Fruit fly (Drosophila melanogaster) whole organism, embryonic: ENCODE results near the gene Tpr2.

ENCODE experiments used
- Adf1 ChIP-seq: fragments of 200-800 bp; sonication (Bioruptor generic); IDR thresholded peaks from 2 replicates; pipeline ENCODE4 v1.3.6; 2022; ENCODE audit warnings: missing biosample characterization, missing genetic modification characterization
- Aef1 ChIP-seq: fragments of 200-800 bp; sonication (Bioruptor generic); IDR thresholded peaks from 3 replicates; pipeline ENCODE4 v1.3.6; 2022; ENCODE audit warnings: missing biosample characterization, missing genetic modification characterization
- Bteb2 ChIP-seq: fragments of 200-800 bp; sonication (Bioruptor generic); optimal IDR thresholded peaks from 2 replicates; lab custom pipeline; 2016; ENCODE audit warnings: missing biosample characterization, missing genetic modification characterization
- CG10565 ChIP-seq: fragments of 200-800 bp; sonication (Bioruptor generic); optimal IDR thresholded peaks from 3 replicates; lab custom pipeline; 2016; ENCODE audit warnings: missing biosample characterization, mild to moderate bottlenecking, missing genetic modification characterization
- CG11398 ChIP-seq: fragments of 200-800 bp; sonication (Bioruptor generic); optimal IDR thresholded peaks from 2 replicates; lab custom pipeline; 2016; ENCODE audit warnings: missing biosample characterization, missing genetic modification characterization
- CG11560 ChIP-seq: fragments of 200-800 bp; sonication (Bioruptor generic); IDR thresholded peaks from 3 replicates; pipeline ENCODE4 v1.3.6; 2022; ENCODE audit warnings: missing biosample characterization, missing genetic modification characterization
- CG13775 ChIP-seq: fragments of 200-800 bp; sonication (Bioruptor generic); optimal IDR thresholded peaks from 3 replicates; lab custom pipeline; 2017; ENCODE audit warnings: missing biosample characterization, mild to moderate bottlenecking, missing genetic modification characterization
- CG13894 ChIP-seq: fragments of 200-800 bp; sonication (Bioruptor generic); optimal IDR thresholded peaks from 3 replicates; lab custom pipeline; 2018; ENCODE audit warnings: missing biosample characterization, mild to moderate bottlenecking, missing genetic modification characterization, moderate library complexity
- CG14050 ChIP-seq: fragments of 200-800 bp; sonication (Bioruptor generic); IDR thresholded peaks from 3 replicates; pipeline ENCODE4 v1.3.6; 2022; ENCODE audit warnings: missing biosample characterization, missing genetic modification characterization
- CG15269 ChIP-seq: fragments of 200-800 bp; sonication (Bioruptor generic); optimal IDR thresholded peaks from 2 replicates; lab custom pipeline; 2018; ENCODE audit warnings: missing biosample characterization, mild to moderate bottlenecking, missing genetic modification characterization, moderate library complexity
- CG15601 ChIP-seq: fragments of 200-800 bp; sonication (Bioruptor generic); optimal IDR thresholded peaks from 3 replicates; lab custom pipeline; 2019; ENCODE audit warnings: missing biosample characterization, mild to moderate bottlenecking, missing genetic modification characterization, moderate library complexity
- CG1602 ChIP-seq: fragments of 200-800 bp; sonication (Bioruptor generic); optimal IDR thresholded peaks from 3 replicates; lab custom pipeline; 2016; ENCODE audit warnings: missing biosample characterization, missing genetic modification characterization
- CG16779 ChIP-seq: fragments of 200-800 bp; sonication (Bioruptor generic); IDR thresholded peaks from 2 replicates; pipeline ENCODE4 v1.3.6; 2022; ENCODE audit warnings: missing biosample characterization, missing genetic modification characterization
- CG2199 ChIP-seq: fragments of 200-800 bp; sonication (Bioruptor generic); IDR thresholded peaks from 3 replicates; pipeline ENCODE4 v1.3.6; 2022; ENCODE audit warnings: missing biosample characterization, missing genetic modification characterization
- CG2712 ChIP-seq: fragments of 200-800 bp; optimal IDR thresholded peaks from 3 replicates; lab custom pipeline; 2019; ENCODE audit warnings: missing biosample characterization, mild to moderate bottlenecking, missing genetic modification characterization, moderate library complexity
- CG32532 ChIP-seq: fragments of 200-800 bp; sonication (Bioruptor generic); IDR thresholded peaks from 2 replicates; pipeline ENCODE4 v1.3.6; 2022; ENCODE audit warnings: missing biosample characterization, missing genetic modification characterization
- CG3281 ChIP-seq: fragments of 200-800 bp; sonication (Bioruptor generic); optimal IDR thresholded peaks from 3 replicates; lab custom pipeline; 2017; ENCODE audit warnings: missing biosample characterization, mild to moderate bottlenecking, missing genetic modification characterization
- CG33213 ChIP-seq: fragments of 200-800 bp; sonication (Bioruptor generic); optimal IDR thresholded peaks from 3 replicates; lab custom pipeline; 2016; ENCODE audit warnings: missing biosample characterization, missing genetic modification characterization
- CG6689 ChIP-seq: fragments of 200-800 bp; sonication (Bioruptor generic); IDR thresholded peaks from 2 replicates; pipeline ENCODE4 v1.3.6; 2022; ENCODE audit warnings: missing biosample characterization, missing genetic modification characterization
- CG7839 ChIP-seq: fragments of 200-800 bp; sonication (Bioruptor generic); optimal IDR thresholded peaks from 3 replicates; lab custom pipeline; 2018; ENCODE audit warnings: missing biosample characterization, mild to moderate bottlenecking, missing genetic modification characterization, moderate library complexity
- CG8944 ChIP-seq: fragments of 200-800 bp; sonication (Bioruptor generic); optimal IDR thresholded peaks from 3 replicates; lab custom pipeline; 2016; ENCODE audit warnings: missing biosample characterization, missing genetic modification characterization
- CG9797 ChIP-seq: fragments of 200-800 bp; sonication (Bioruptor generic); optimal IDR thresholded peaks from 3 replicates; lab custom pipeline; 2018; ENCODE audit warnings: missing biosample characterization, mild to moderate bottlenecking, missing genetic modification characterization
- CG9876 ChIP-seq: fragments of 200-800 bp; sonication (Bioruptor generic); optimal IDR thresholded peaks from 2 replicates; lab custom pipeline; 2016; ENCODE audit warnings: missing biosample characterization, missing genetic modification characterization
- Dad ChIP-seq: fragments of 200-800 bp; sonication (Bioruptor generic); optimal IDR thresholded peaks from 3 replicates; lab custom pipeline; 2016; ENCODE audit warnings: missing biosample characterization, missing genetic modification characterization
- Eip74EF ChIP-seq, 2 experiments: fragments of 200-800 bp in 1 of 2; fragments of >200 bp in 1 of 2; sonication (Bioruptor generic) in 1 of 2; optimal IDR thresholded peaks; 2 replicates each; lab custom pipeline; 2017 to 2019; ENCODE audit warnings: missing biosample characterization in 2 of 2, missing genetic modification characterization in 2 of 2, mild to moderate bottlenecking in 1 of 2, moderate library complexity in 1 of 2
- Ets65A ChIP-seq: fragments of 200-800 bp; sonication (Bioruptor generic); peaks from one replicate; lab custom pipeline; 2016; ENCODE audit warnings: missing biosample characterization, missing genetic modification characterization
- Gsc ChIP-seq: fragments of 200-800 bp; sonication (Bioruptor generic); IDR thresholded peaks from 2 replicates; pipeline ENCODE4 v1.3.6; 2022; ENCODE audit warnings: missing biosample characterization, missing genetic modification characterization
- HLH4C ChIP-seq: fragments of 200-800 bp; sonication (Bioruptor generic); IDR thresholded peaks from 3 replicates; pipeline ENCODE4 v1.3.6; 2022; ENCODE audit warnings: missing biosample characterization, missing genetic modification characterization; ENCODE audit not compliant: partially characterized antibody
- Hr39 ChIP-seq: fragments of >200 bp; optimal IDR thresholded peaks from 2 replicates; lab custom pipeline; 2017
- Max ChIP-seq: fragments of 200-800 bp; sonication (Bioruptor generic); optimal IDR thresholded peaks from 2 replicates; lab custom pipeline; 2016; ENCODE audit warnings: missing biosample characterization, mild to moderate bottlenecking, missing genetic modification characterization
- Med ChIP-seq: fragments of 200-800 bp; sonication (Bioruptor generic); peaks from one replicate; lab custom pipeline; 2016; ENCODE audit warnings: missing biosample characterization, missing genetic modification characterization, mild to moderate bottlenecking, inconsistent platforms, moderate library complexity
- Neu2 ChIP-seq: fragments of 200-800 bp; sonication (Bioruptor generic); optimal IDR thresholded peaks from 3 replicates; lab custom pipeline; 2016; ENCODE audit warnings: missing biosample characterization, missing genetic modification characterization, borderline replicate concordance
- Optix ChIP-seq: fragments of 200-800 bp; sonication (Bioruptor generic); IDR thresholded peaks from 3 replicates; pipeline ENCODE4 v1.3.6; 2022; ENCODE audit warnings: missing biosample characterization, missing genetic modification characterization
- Ptx1 ChIP-seq: fragments of 200-800 bp; sonication (Bioruptor generic); IDR thresholded peaks from 2 replicates; pipeline ENCODE4 v1.3.6; 2022; ENCODE audit warnings: missing biosample characterization, missing genetic modification characterization
- Ravus ChIP-seq: fragments of 200-800 bp; sonication (Bioruptor generic); IDR thresholded peaks from 2 replicates; pipeline ENCODE4 v1.3.6; 2022; ENCODE audit warnings: missing biosample characterization, missing genetic modification characterization
- Sin3A ChIP-seq: fragments of >200 bp; optimal IDR thresholded peaks from 2 replicates; lab custom pipeline; 2018
- Xbp1 ChIP-seq: fragments of 200-800 bp; sonication (Bioruptor generic); optimal IDR thresholded peaks from 3 replicates; lab custom pipeline; 2016; ENCODE audit warnings: missing biosample characterization, mild to moderate bottlenecking, missing genetic modification characterization
- amos ChIP-seq: fragments of 200-800 bp; sonication (Bioruptor generic); IDR thresholded peaks from 2 replicates; pipeline ENCODE4 v1.3.6; 2022; ENCODE audit warnings: missing biosample characterization, missing genetic modification characterization; ENCODE audit not compliant: partially characterized antibody
- cad ChIP-seq: fragments of >200 bp; optimal IDR thresholded peaks from 2 replicates; lab custom pipeline; 2017; ENCODE audit warnings: missing biosample characterization, missing genetic modification characterization
- caup ChIP-seq: fragments of 200-800 bp; sonication (Bioruptor generic); optimal IDR thresholded peaks from 3 replicates; lab custom pipeline; 2017; ENCODE audit warnings: missing biosample characterization, mild to moderate bottlenecking, missing genetic modification characterization, moderate library complexity; ENCODE audit not compliant: severe bottlenecking
- ci ChIP-seq: fragments of 200-800 bp; sonication (Bioruptor generic); IDR thresholded peaks from 3 replicates; pipeline ENCODE4 v1.3.6; 2022; ENCODE audit warnings: missing biosample characterization, missing genetic modification characterization
- dm ChIP-seq: fragments of 200-800 bp; sonication (Bioruptor generic); optimal IDR thresholded peaks from 3 replicates; lab custom pipeline; 2016; ENCODE audit warnings: missing biosample characterization, missing genetic modification characterization
- dpn ChIP-seq, 2 experiments: fragments of 200-800 bp; sonication (Bioruptor generic); optimal IDR thresholded peaks; 3 replicates each; lab custom pipeline; 2016; ENCODE audit warnings: missing biosample characterization in 2 of 2, missing genetic modification characterization in 2 of 2
- gem ChIP-seq: fragments of 200-800 bp; sonication (Bioruptor generic); optimal IDR thresholded peaks from 2 replicates; lab custom pipeline; 2019; ENCODE audit warnings: missing biosample characterization, mild to moderate bottlenecking, missing genetic modification characterization, moderate library complexity
- ham ChIP-seq: fragments of 200-800 bp; sonication (Bioruptor generic); IDR thresholded peaks from 2 replicates; pipeline ENCODE4 v1.3.6; 2022; ENCODE audit warnings: missing biosample characterization, missing genetic modification characterization
- lov ChIP-seq, 2 experiments: fragments of 200-800 bp in 1 of 2; fragments of >200 bp in 1 of 2; sonication (Bioruptor generic) in 1 of 2; IDR thresholded peaks in 1 of 2; optimal IDR thresholded peaks in 1 of 2; 2 replicates in 1 of 2; 3 replicates in 1 of 2; pipeline versions ENCODE4 v1.3.6 to Lab custom; 2017 to 2022; ENCODE audit warnings: missing biosample characterization in 1 of 2, missing genetic modification characterization in 1 of 2
- pan ChIP-seq, 4 experiments: fragments of >200 bp in 3 of 4; fragments of 200-800 bp in 1 of 4; sonication (Bioruptor generic) in 1 of 4; optimal IDR thresholded peaks in 3 of 4; IDR thresholded peaks in 1 of 4; 2 replicates each; pipeline versions ENCODE4 v1.3.6 to Lab custom; 2017 to 2022; ENCODE audit warnings: missing biosample characterization in 2 of 4, missing genetic modification characterization in 2 of 4, mixed read lengths in 1 of 4
- pfk ChIP-seq: fragments of 200-800 bp; sonication (Bioruptor generic); optimal IDR thresholded peaks from 2 replicates; lab custom pipeline; 2018; ENCODE audit warnings: missing biosample characterization, mild to moderate bottlenecking, missing genetic modification characterization, moderate library complexity
- psq ChIP-seq: fragments of 200-800 bp; sonication (Bioruptor generic); optimal IDR thresholded peaks from 2 replicates; lab custom pipeline; 2017; ENCODE audit warnings: missing biosample characterization, missing genetic modification characterization
- sd ChIP-seq: fragments of 200-800 bp; sonication (Bioruptor generic); optimal IDR thresholded peaks from 3 replicates; lab custom pipeline; 2018; ENCODE audit warnings: missing biosample characterization, mild to moderate bottlenecking, missing genetic modification characterization, moderate library complexity
- tap ChIP-seq: fragments of 200-800 bp; optimal IDR thresholded peaks from 3 replicates; lab custom pipeline; 2019; ENCODE audit warnings: missing biosample characterization, mild to moderate bottlenecking, missing genetic modification characterization, moderate library complexity
- unpg ChIP-seq: fragments of 200-800 bp; sonication (Bioruptor generic); optimal IDR thresholded peaks from 3 replicates; lab custom pipeline; 2018; ENCODE audit warnings: missing biosample characterization, mild to moderate bottlenecking, missing genetic modification characterization, moderate library complexity

The Tpr2 gene

DNA sequence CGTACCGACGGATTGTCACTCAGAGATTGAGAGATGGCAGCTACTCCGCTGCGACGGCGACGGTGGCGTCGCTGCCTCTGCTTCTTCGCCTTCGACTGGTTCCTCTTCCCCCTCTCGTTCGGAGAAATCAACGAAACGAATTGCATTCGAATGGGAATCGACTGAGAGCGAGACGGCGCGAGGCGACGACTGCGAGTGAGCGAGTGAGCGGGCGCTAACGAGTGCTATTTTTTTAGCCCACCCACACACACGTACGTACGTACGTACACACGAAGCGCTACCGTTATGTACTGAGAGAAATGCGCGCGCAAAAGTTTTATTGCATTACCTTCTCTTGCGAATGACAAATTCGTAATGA is 5.7 kb upstream of the Tpr2 start, which contains the start of gene dac (continued):
- TF ChIP-seq Ptx1 (GFP tag; lab: Robert Waterston, UW) (0 out of 2 replicates have a peak, but pooled peaks have one; percentile 9), pfk (GFP tag; lab: Kevin White, UChicago) (no peak), Adf1 (GFP tag; lab: Robert Waterston, UW) (peak; percentile 96), CG15601 (tag; lab: Kevin White, UChicago) (no peak), CG13894 (tag; lab: Kevin White, UChicago) (no peak), CG10565 (GFP tag; lab: Kevin White, UChicago) (no peak), CG2712 (tag; lab: Kevin White, UChicago) (no peak), ham (GFP tag; lab: Robert Waterston, UW) (no peak), Bteb2 (GFP tag; lab: Kevin White, UChicago) (no peak), CG9876 (GFP tag; lab: Kevin White, UChicago) (no peak), Xbp1 (GFP tag; lab: Kevin White, UChicago) (no peak), dpn (GFP tag; optimal IDR thresholded peaks at IDR 0.05; lab: Kevin White, UChicago) (no peak), CG32532 (GFP tag; lab: Robert Waterston, UW) (no peak), CG2199 (GFP tag; lab: Robert Waterston, UW) (peak; percentile 53; the same call in 1 of the 3 replicates), Optix (GFP tag; lab: Robert Waterston, UW) (no peak), Eip74EF (GFP tag; optimal IDR thresholded peaks at IDR 0.05; lab: Kevin White, UChicago) (no peak), CG33213 (no peak), CG7839 (tag; lab: Kevin White, UChicago) (no peak), amos (GFP tag; lab: Robert Waterston, UW) (no peak), ci (GFP tag; lab: Robert Waterston, UW) (peak; percentile 66; the same call in 1 of the 3 replicates), pan (optimal IDR thresholded peaks at IDR 0.05; lab: Kevin White, UChicago) (no peak), pan (GFP tag; optimal IDR thresholded peaks at IDR 0.05 in 1 of 2, IDR thresholded peaks at IDR 0.05 in 1 of 2) (no peak), CG6689 (GFP tag; lab: Robert Waterston, UW) (no peak), cad (GFP tag; lab: Kevin White, UChicago) (peak; percentile 61), unpg (GFP tag; lab: Kevin White, UChicago) (no peak), CG8944 (no peak), caup (GFP tag; lab: Kevin White, UChicago) (no peak), Aef1 (GFP tag; lab: Robert Waterston, UW) (no peak), CG1602 (no peak), CG16779 (GFP tag; lab: Robert Waterston, UW) (no peak), lov (optimal IDR thresholded peaks at IDR 0.05; lab: Kevin White, UChicago) (no peak), lov (GFP tag; IDR thresholded peaks at IDR 0.05; lab: Robert Waterston, UW) (no peak), CG13775 (GFP tag; lab: Kevin White, UChicago) (no peak), CG11398 (no peak), Gsc (GFP tag; lab: Robert Waterston, UW) (no peak), tap (no peak), CG11560 (no peak), Dad (no peak), CG15269 (no peak), sd (no peak), Sin3A (no peak), Neu2 (no peak), dm (no peak), psq (no peak), Ets65A (peak; percentile 35), CG9797 (GFP tag; lab: Kevin White, UChicago) (no peak), Med (GFP tag; lab: Kevin White, UChicago) (peak; percentile 43), HLH4C (GFP tag; lab: Robert Waterston, UW) (no peak), Ravus (no peak), Max (GFP tag; lab: Kevin White, UChicago) (no peak), CG14050 (no peak), Hr39 (lab: Kevin White, UChicago) (no peak), gem (tag; lab: Kevin White, UChicago) (no peak), CG3281 (no peak)
